Worm (Caenorhabditis elegans): ENCODE data around the gene C06A1.6.
A peak's percentile ranks its signal among the peaks of the same experiment; 100 is the strongest.

Gene C06A1.6

ce11 chrII:10542654-10543456, 21.6 kb downstream of the C06A1.6 start (continued):
- peak; percentile 8; the same call in 1 of the 2 replicates for TF ChIP-seq rcor-1 (GFP tag; IDR thresholded peaks at IDR 0.05)
- TF ChIP-seq rec-8 (tag; optimal IDR thresholded peaks at IDR 0.05), result no peak
- TF ChIP-seq hmg-1.2 (GFP tag; IDR thresholded peaks at IDR 0.05), result peak; percentile 28; the same call in 1 of the 2 replicates
- TF ChIP-seq dpl-1 (GFP tag; optimal IDR thresholded peaks at IDR 0.05), result no peak
- no peak for TF ChIP-seq him-1 (tag; optimal IDR thresholded peaks at IDR 0.05)
- peak; percentile 33; the same call in 1 of the 2 replicates for TF ChIP-seq pbrm-1 (GFP tag; IDR thresholded peaks at IDR 0.05)
- TF ChIP-seq hlh-26 (GFP tag; conservative IDR thresholded peaks at IDR 0.05), result no peak
- peak; percentile 57 for TF ChIP-seq hsf-1 (GFP tag; IDR thresholded peaks at IDR 0.05)
- no peak for TF ChIP-seq hmg-20 (GFP tag; IDR thresholded peaks at IDR 0.05)
- no peak for TF ChIP-seq B0035.1 (tag; optimal IDR thresholded peaks at IDR 0.05)
- TF ChIP-seq F57C9.4 (tag; optimal IDR thresholded peaks at IDR 0.05), result no peak
- TF ChIP-seq F10E7.11 (tag; optimal IDR thresholded peaks at IDR 0.05), result peak; percentile 36
- TF ChIP-seq lsl-1 (GFP tag; optimal IDR thresholded peaks at IDR 0.05), result no peak
- TF ChIP-seq chd-7 (tag; optimal IDR thresholded peaks at IDR 0.05), result peak; percentile 26
- TF ChIP-seq egl-18 (GFP tag; IDR thresholded peaks at IDR 0.05), result no peak
- peak; percentile 38; the same call in 1 of the 2 replicates for TF ChIP-seq mcd-1 (GFP tag; IDR thresholded peaks at IDR 0.05)
- no peak for TF ChIP-seq snpc-3.4 (tag; optimal IDR thresholded peaks at IDR 0.05)
- TF ChIP-seq egl-44 (GFP tag; IDR thresholded peaks at IDR 0.05), result peak; percentile 19; the same call in 1 of the 2 replicates
- no peak for TF ChIP-seq Y79H2A.3 (GFP tag; conservative IDR thresholded peaks at IDR 0.05)
- TF ChIP-seq nhr-27 (tag; optimal IDR thresholded peaks at IDR 0.05), result peak; percentile 9
- TF ChIP-seq tlf-1 (GFP tag; optimal IDR thresholded peaks at IDR 0.05), result peak; percentile 31
- no peak for TF ChIP-seq ceh-27 (GFP tag; optimal IDR thresholded peaks at IDR 0.05)
- TF ChIP-seq Y95B8A.8 (GFP tag; IDR thresholded peaks at IDR 0.05), result peak; percentile 16; the same call in 1 of the 2 replicates
- peak; percentile 13; the same call in 1 of the 2 replicates for TF ChIP-seq dox-1 (GFP tag; IDR thresholded peaks at IDR 0.05)
- TF ChIP-seq attf-5 (GFP tag; optimal IDR thresholded peaks at IDR 0.05), result peak; percentile 23
- TF ChIP-seq cebp-2 (GFP tag; IDR thresholded peaks at IDR 0.05), result no peak
- peak; percentile 48 for TF ChIP-seq ekl-4 (GFP tag; IDR thresholded peaks at IDR 0.05)
- peak; percentile 90 for TF ChIP-seq F52B5.7 (tag; optimal IDR thresholded peaks at IDR 0.05)
- peak; percentile 70 for TF ChIP-seq zim-3 (tag; optimal IDR thresholded peaks at IDR 0.05)

ce11 chrII:10541923-10542486, 22.5 kb downstream of the C06A1.6 start, which contains the start of gene pro-1:
Gene pro-1, minus strand, starts transcription at chrII:10541996.
- TF ChIP-seq ZK185.1 (tag; optimal IDR thresholded peaks at IDR 0.05; ENCODE audit: poor library complexity, severe bottlenecking) (peak; percentile 90), D2030.7 (GFP tag; IDR thresholded peaks at IDR 0.05) (peak; percentile 36; the same call in 1 of the 2 replicates), xnd-1 (tag; optimal IDR thresholded peaks at IDR 0.05) (no peak), Y53F4B.3 (GFP tag; IDR thresholded peaks at IDR 0.05) (peak; percentile 52; the same call in 1 of the 2 replicates), ceh-79 (tag; optimal IDR thresholded peaks at IDR 0.05) (peak; percentile 74), Y53G8AR.9 (GFP tag; conservative IDR thresholded peaks at IDR 0.05) (peak; percentile 88), lir-1 (GFP tag; conservative IDR thresholded peaks at IDR 0.05) (peak; percentile 60), Y95B8A.8 (GFP tag; IDR thresholded peaks at IDR 0.05) (peak; percentile 85), him-1 (tag; optimal IDR thresholded peaks at IDR 0.05) (no peak), nfya-1 (tag; optimal IDR thresholded peaks at IDR 0.05; ENCODE audit: borderline replicate concordance, insufficient read depth) (no peak), nhr-120 (GFP tag; IDR thresholded peaks at IDR 0.05) (peak; percentile 82), B0261.1 (tag; optimal IDR thresholded peaks at IDR 0.05) (peak; percentile 18), mel-28 (tag; optimal IDR thresholded peaks at IDR 0.05; ENCODE audit: borderline replicate concordance) (peak; percentile 65), unc-62 (GFP tag; optimal IDR thresholded peaks at IDR 0.05) (peak; percentile 84), lin-26 (GFP tag; IDR thresholded peaks at IDR 0.05) (no peak; the same call in none of the 2 replicates), Y79H2A.3 (GFP tag; conservative IDR thresholded peaks at IDR 0.05) (0 out of 2 replicates have a peak, but pooled peaks have one; percentile 7), F57C9.4 (tag; optimal IDR thresholded peaks at IDR 0.05) (peak; percentile 36), akir-1 (GFP tag; optimal IDR thresholded peaks at IDR 0.05) (no peak), dpff-1 (tag; optimal IDR thresholded peaks at IDR 0.05) (no peak), rec-8 (tag; optimal IDR thresholded peaks at IDR 0.05) (no peak), ets-4 (GFP tag; optimal IDR thresholded peaks at IDR 0.05) (no peak)

All from whole organism, young adult.